Worm (Caenorhabditis elegans) whole organism, mixed stage, embryonic: Measurements from ENCODE around the gene W04E12.3.

Source experiments
- elt-3 ChIP-seq: fragments of 150-350 bp; optimal IDR thresholded peaks from 2 replicates; lab custom pipeline; 2014; ENCODE audit warnings: missing biosample characterization, missing genetic modification characterization
- nhr-12 ChIP-seq: fragments of 150-350 bp; optimal IDR thresholded peaks from 2 replicates; lab custom pipeline; 2014; ENCODE audit warnings: missing biosample characterization, missing genetic modification characterization
- unc-62 ChIP-seq: fragments of 150-350 bp; optimal IDR thresholded peaks from 2 replicates; lab custom pipeline; 2014; ENCODE audit warnings: missing biosample characterization, missing genetic modification reagents, missing genetic modification characterization
- ztf-11 ChIP-seq: fragments of 150-350 bp; optimal IDR thresholded peaks from 2 replicates; lab custom pipeline; 2014; ENCODE audit warnings: missing biosample characterization, missing genetic modification characterization

DNA sequence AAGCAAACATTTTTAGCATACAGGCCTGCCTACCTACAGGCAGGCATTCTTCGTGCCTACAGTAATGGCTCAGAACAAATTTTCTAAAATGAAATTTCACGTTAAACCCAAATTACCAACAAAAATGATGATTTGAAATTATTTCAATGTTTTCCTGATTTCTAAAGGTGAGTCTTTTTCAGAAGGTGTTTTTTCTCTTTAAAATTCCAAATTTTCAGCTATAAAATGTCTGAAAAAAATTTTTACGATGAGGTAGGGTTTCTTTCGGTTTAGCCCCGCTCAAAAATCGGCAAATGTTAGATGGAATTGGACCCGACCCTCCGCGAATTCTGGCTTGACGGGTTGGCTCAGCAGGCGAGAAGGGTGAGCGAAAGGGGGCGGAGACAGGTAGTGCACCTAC lies 4.1 kb downstream of the W04E12.3 start, which contains the start of gene W04E12.5:
- no peak for TF ChIP-seq ztf-11 (tag; lab: Kevin White, UChicago)
- no peak for TF ChIP-seq nhr-12
- no peak for TF ChIP-seq elt-3
- no peak for TF ChIP-seq unc-62 (GFP tag; lab: Kevin White, UChicago)
